Worm (Caenorhabditis elegans): ENCODE data around the gene dhs-18.

Gene dhs-18

ce11 chrV:11007651-11008050 is 39.0 kb downstream of the dhs-18 start (continued):
- TF ChIP-seq nhr-25 (tag; optimal IDR thresholded peaks at IDR 0.05; ENCODE audit: borderline replicate concordance, insufficient read depth) (no peak), ceh-44 (GFP tag; IDR thresholded peaks at IDR 0.05) (no peak), ztf-11 (tag; optimal IDR thresholded peaks at IDR 0.05) (no peak), ces-1 (GFP tag; optimal IDR thresholded peaks at IDR 0.05) (no peak), dmd-8 (GFP tag; IDR thresholded peaks at IDR 0.05) (no peak), hlh-11 (tag; optimal IDR thresholded peaks at IDR 0.05) (peak; percentile 65), tra-1 (GFP tag; IDR thresholded peaks at IDR 0.05) (0 out of 2 replicates have a peak, but pooled peaks have one; percentile 19)

DNA sequence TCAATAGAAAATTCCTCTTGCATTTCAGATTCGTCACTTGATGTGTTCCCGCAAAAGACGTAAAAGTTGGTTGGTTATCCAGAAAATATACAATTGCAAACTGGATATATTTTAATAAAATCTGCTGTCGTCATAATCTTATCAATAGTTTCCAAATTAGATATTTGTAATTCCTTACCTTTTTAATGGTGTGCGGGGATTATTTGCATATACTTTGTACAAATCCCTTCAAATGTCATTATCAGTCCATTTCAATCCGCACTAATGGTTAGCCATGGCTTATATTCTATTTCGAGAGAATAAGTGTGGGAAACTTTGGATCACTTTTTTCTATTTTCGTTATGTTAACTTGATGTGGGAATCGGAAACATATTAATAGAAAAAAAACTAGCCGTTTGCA is 42.5 kb downstream of the dhs-18 start:
- no peak for TF ChIP-seq F44E2.7 (GFP tag; IDR thresholded peaks at IDR 0.05)
- no peak for TF ChIP-seq ceh-62 (tag; optimal IDR thresholded peaks at IDR 0.05)
- no peak for TF ChIP-seq tag-97 (GFP tag; IDR thresholded peaks at IDR 0.05)
- no peak for TF ChIP-seq hlh-30 (tag; optimal IDR thresholded peaks at IDR 0.05; ENCODE audit: insufficient read depth)
- no peak for TF ChIP-seq ces-1 (GFP tag; optimal IDR thresholded peaks at IDR 0.05)
- no peak for TF ChIP-seq lin-29 (GFP tag; IDR thresholded peaks at IDR 0.05)
- no peak for TF ChIP-seq daf-8 (GFP tag; IDR thresholded peaks at IDR 0.05)
- no peak for TF ChIP-seq ztf-11 (tag; optimal IDR thresholded peaks at IDR 0.05)
- no peak for TF ChIP-seq ceh-44 (GFP tag; IDR thresholded peaks at IDR 0.05)
- no peak for TF ChIP-seq unc-130 (GFP tag; optimal IDR thresholded peaks at IDR 0.05)
- no peak for TF ChIP-seq ZK546.5 (tag; optimal IDR thresholded peaks at IDR 0.05)
- no peak for TF ChIP-seq lir-3 (tag; optimal IDR thresholded peaks at IDR 0.05)
- TF ChIP-seq ama-1 (optimal IDR thresholded peaks at IDR 0.05), result no peak

DNA sequence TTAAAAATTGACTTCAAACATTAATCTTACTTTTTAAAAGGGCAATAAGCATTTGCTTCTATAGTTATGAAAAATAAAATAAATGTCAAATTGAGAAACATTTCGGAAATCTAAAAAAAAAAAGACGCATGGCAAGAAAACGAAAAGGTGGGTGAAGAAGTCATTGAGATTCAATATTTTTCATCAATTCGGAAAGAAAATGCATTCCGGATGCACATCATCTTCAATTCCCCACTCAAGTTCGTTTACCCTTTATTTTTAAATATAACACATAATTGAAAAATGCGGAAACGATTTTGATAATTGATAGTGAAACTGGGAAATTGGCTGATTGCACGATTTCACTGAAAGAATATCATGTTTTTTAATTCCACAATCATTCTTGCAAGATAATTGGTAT is 44.2 kb downstream of the dhs-18 start, which contains the start of gene F53B7.4:
F53B7.4 (minus strand) TSS at position 101 of the 400 bp plus-strand sequence.
- TF ChIP-seq lin-1 (GFP tag; IDR thresholded peaks at IDR 0.05) (no peak), daf-12 (tag; optimal IDR thresholded peaks at IDR 0.05) (no peak), D1046.2 (GFP tag; IDR thresholded peaks at IDR 0.05) (no peak), R02D3.7 (tag; optimal IDR thresholded peaks at IDR 0.05) (no peak), fkh-10 (GFP tag; optimal IDR thresholded peaks at IDR 0.05) (no peak), zip-2 (tag; optimal IDR thresholded peaks at IDR 0.05) (no peak), egl-27 (tag; optimal IDR thresholded peaks at IDR 0.05) (no peak), mdt-29 (GFP tag; IDR thresholded peaks at IDR 0.05) (no peak), Y5F2A.4 (GFP tag; optimal IDR thresholded peaks at IDR 0.05) (no peak), daf-8 (GFP tag; IDR thresholded peaks at IDR 0.05) (no peak), nhr-41 (GFP tag; IDR thresholded peaks at IDR 0.05) (no peak), dmd-9 (GFP tag; IDR thresholded peaks at IDR 0.05) (no peak), mes-2 (tag; optimal IDR thresholded peaks at IDR 0.05; ENCODE audit: poor library complexity, severe bottlenecking) (no peak), ama-1 (optimal IDR thresholded peaks at IDR 0.05) (no peak), unc-130 (GFP tag; optimal IDR thresholded peaks at IDR 0.05) (no peak), skn-1 (tag; optimal IDR thresholded peaks at IDR 0.05) (no peak), ztf-11 (tag; optimal IDR thresholded peaks at IDR 0.05) (no peak)

- TF ChIP-seq ces-1 (GFP tag; optimal IDR thresholded peaks at IDR 0.05) (peak; percentile 32), madf-5 (GFP tag; IDR thresholded peaks at IDR 0.05) (no peak), zag-1 (tag; optimal IDR thresholded peaks at IDR 0.05) (no peak), mdt-29 (GFP tag; IDR thresholded peaks at IDR 0.05) (no peak), ceh-82 (tag; optimal IDR thresholded peaks at IDR 0.05) (no peak), duxl-1 (tag; optimal IDR thresholded peaks at IDR 0.05; ENCODE audit: poor library complexity) (no peak), lin-15B (tag; optimal IDR thresholded peaks at IDR 0.05) (peak; percentile 34), hlh-30 (tag; optimal IDR thresholded peaks at IDR 0.05; ENCODE audit: insufficient read depth) (peak; percentile 54), Y48G9A.11 (GFP tag; IDR thresholded peaks at IDR 0.05) (peak; percentile 86), lin-38 (GFP tag; IDR thresholded peaks at IDR 0.05) (peak; percentile 89), nhr-102 (tag; optimal IDR thresholded peaks at IDR 0.05) (no peak), rbr-2 (tag; optimal IDR thresholded peaks at IDR 0.05) (peak; percentile 16), pha-4 (GFP tag; IDR thresholded peaks at IDR 0.05) (no peak), pha-4 (tag; optimal IDR thresholded peaks at IDR 0.05) (peak; percentile 13), nhr-28 (tag; optimal IDR thresholded peaks at IDR 0.05) (peak; percentile 53), ZK546.5 (tag; optimal IDR thresholded peaks at IDR 0.05) (no peak), lsy-2 (tag; optimal IDR thresholded peaks at IDR 0.05) (peak in 1 of 2 experiments; percentile 86), nhr-6 (tag; optimal IDR thresholded peaks at IDR 0.05) (peak; percentile 70), daf-16 (GFP tag; optimal IDR thresholded peaks at IDR 0.05) (no peak), daf-16 (tag; optimal IDR thresholded peaks at IDR 0.05) (peak; percentile 19), nhr-111 (GFP tag; optimal IDR thresholded peaks at IDR 0.05) (no peak), fos-1 (tag; optimal IDR thresholded peaks at IDR 0.05) (no peak)
Measured at ce11 chrV:11000650-11001049, 46.0 kb downstream of the dhs-18 start, which contains the start of gene isy-1. TSS of gene isy-1 (minus strand) at chrV:11000699.
